Fruit fly (Drosophila melanogaster) whole organism, pupa: ENCODE results near the gene PTPMT1.

ENCODE experiments used
- CG10348 ChIP-seq: fragments of 200-800 bp; sonication (Bioruptor generic); IDR thresholded peaks from 2 replicates; pipeline ENCODE4 v1.3.6; 2022; ENCODE audit warnings: missing biosample characterization, missing genetic modification characterization
- CG12605 ChIP-seq: fragments of 200-800 bp; sonication (Bioruptor generic); IDR thresholded peaks from 2 replicates; pipeline ENCODE4 v1.3.6; 2022; ENCODE audit warnings: missing biosample characterization, missing genetic modification characterization
- CG13204 ChIP-seq: fragments of 200-800 bp; sonication (Bioruptor generic); optimal IDR thresholded peaks from 2 replicates; lab custom pipeline; 2018; ENCODE audit warnings: missing biosample characterization, mild to moderate bottlenecking, missing genetic modification characterization, moderate library complexity
- CG14655 ChIP-seq: fragments of 200-800 bp; sonication (Bioruptor generic); optimal IDR thresholded peaks from 3 replicates; lab custom pipeline; 2017; ENCODE audit warnings: mild to moderate bottlenecking, missing biosample characterization, missing genetic modification reagents, missing genetic modification characterization
- CG15710 ChIP-seq: fragments of 200-800 bp; sonication (Bioruptor generic); optimal IDR thresholded peaks from 2 replicates; lab custom pipeline; 2018; ENCODE audit warnings: missing biosample characterization, mild to moderate bottlenecking, missing genetic modification characterization, moderate library complexity
- CG17806 ChIP-seq: fragments of 200-800 bp; sonication (Bioruptor generic); optimal IDR thresholded peaks from 2 replicates; lab custom pipeline; 2018; ENCODE audit warnings: missing biosample characterization, mild to moderate bottlenecking, missing genetic modification characterization, moderate library complexity
- CG32121 ChIP-seq: fragments of 200-800 bp; sonication (Bioruptor generic); IDR thresholded peaks from 2 replicates; pipeline ENCODE4 v1.3.6; 2022; ENCODE audit warnings: missing biosample characterization, missing genetic modification characterization
- CG34367 ChIP-seq: fragments of 200-800 bp; sonication (Bioruptor generic); optimal IDR thresholded peaks from 2 replicates; lab custom pipeline; 2018; ENCODE audit warnings: missing biosample characterization, mild to moderate bottlenecking, missing genetic modification characterization
- CG4496 ChIP-seq: fragments of 200-800 bp; sonication (Bioruptor generic); IDR thresholded peaks from 3 replicates; pipeline ENCODE4 v1.3.6; 2022; ENCODE audit warnings: missing biosample characterization, missing genetic modification characterization
- CG8159 ChIP-seq: fragments of 200-800 bp; sonication (Bioruptor generic); optimal IDR thresholded peaks from 3 replicates; lab custom pipeline; 2018; ENCODE audit warnings: missing biosample characterization, mild to moderate bottlenecking, missing genetic modification characterization, moderate library complexity
- CG8301 ChIP-seq: fragments of 200-800 bp; sonication (Bioruptor generic); optimal IDR thresholded peaks from 2 replicates; lab custom pipeline; 2018; ENCODE audit warnings: missing biosample characterization, mild to moderate bottlenecking, missing genetic modification characterization
- CG9948 ChIP-seq: fragments of 200-800 bp; sonication (Bioruptor generic); optimal IDR thresholded peaks from 2 replicates; lab custom pipeline; 2018; ENCODE audit warnings: missing biosample characterization, mild to moderate bottlenecking, missing genetic modification characterization, moderate library complexity
- D1 ChIP-seq: fragments of 200-800 bp; sonication (Bioruptor generic); optimal IDR thresholded peaks from 2 replicates; lab custom pipeline; 2018; ENCODE audit warnings: missing biosample characterization, mild to moderate bottlenecking, missing genetic modification characterization, moderate library complexity
- EcR ChIP-seq: fragments of 200-800 bp; sonication (Bioruptor generic); optimal IDR thresholded peaks from 3 replicates; lab custom pipeline; 2019; ENCODE audit warnings: missing biosample characterization, missing genetic modification characterization, mild to moderate bottlenecking, moderate library complexity, missing genetic modification reagents
- Ets98B ChIP-seq: fragments of 200-800 bp; sonication (Bioruptor generic); IDR thresholded peaks from 2 replicates; pipeline ENCODE4 v1.3.6; 2022; ENCODE audit warnings: missing biosample characterization, missing genetic modification characterization
- Pif1A ChIP-seq: fragments of 200-800 bp; sonication (Bioruptor generic); optimal IDR thresholded peaks from 3 replicates; lab custom pipeline; 2016; ENCODE audit warnings: missing biosample characterization, missing genetic modification characterization
- Pif1B ChIP-seq: fragments of 200-800 bp; sonication (Bioruptor generic); optimal IDR thresholded peaks from 3 replicates; lab custom pipeline; 2016; ENCODE audit warnings: missing biosample characterization, missing genetic modification characterization
- Snoo ChIP-seq: fragments of 200-800 bp; sonication (Bioruptor generic); optimal IDR thresholded peaks from 3 replicates; lab custom pipeline; 2017; ENCODE audit warnings: missing biosample characterization, mild to moderate bottlenecking, missing genetic modification characterization, inconsistent platforms
- fd96Ca ChIP-seq: fragments of 200-800 bp; sonication (Bioruptor generic); IDR thresholded peaks from 3 replicates; pipeline ENCODE4 v1.3.6; 2022; ENCODE audit warnings: missing biosample characterization, missing genetic modification characterization
- gl ChIP-seq: fragments of 200-800 bp; sonication (Bioruptor generic); optimal IDR thresholded peaks from 2 replicates; lab custom pipeline; 2018; ENCODE audit warnings: missing biosample characterization, mild to moderate bottlenecking, missing genetic modification characterization
- rn ChIP-seq: fragments of 200-800 bp; sonication (Bioruptor generic); IDR thresholded peaks from 2 replicates; pipeline ENCODE4 v1.3.6; 2022; ENCODE audit warnings: missing biosample characterization, missing genetic modification characterization

Gene PTPMT1

dm6 chr3R:23784925-23785680, 27.0 kb downstream of the PTPMT1 start:
- TF ChIP-seq CG17806 (tag; lab: Kevin White, UChicago), result no peak
- no peak for TF ChIP-seq Ets98B (GFP tag; lab: Robert Waterston, UW)
- peak; percentile 47 for TF ChIP-seq EcR (GFP tag; lab: Kevin White, UChicago)
- TF ChIP-seq Snoo, result no peak
- peak; percentile 44 for TF ChIP-seq CG13204 (GFP tag; lab: Kevin White, UChicago)
- no peak for TF ChIP-seq CG12605 (GFP tag; lab: Robert Waterston, UW)
- TF ChIP-seq D1 (tag; lab: Kevin White, UChicago), result no peak
- TF ChIP-seq CG34367 (tag; lab: Kevin White, UChicago), result no peak
- TF ChIP-seq Pif1A (GFP tag; lab: Kevin White, UChicago), result no peak
- TF ChIP-seq fd96Ca (GFP tag; lab: Robert Waterston, UW), result no peak
- TF ChIP-seq CG10348 (GFP tag; lab: Robert Waterston, UW), result no peak
- TF ChIP-seq gl (tag; lab: Kevin White, UChicago), result peak; percentile 68
- no peak for TF ChIP-seq CG15710
- no peak for TF ChIP-seq rn (GFP tag; lab: Robert Waterston, UW)
- TF ChIP-seq CG8301 (tag; lab: Kevin White, UChicago), result no peak
- no peak for TF ChIP-seq CG9948 (tag; lab: Kevin White, UChicago)
- TF ChIP-seq Pif1B, result no peak
- no peak for TF ChIP-seq CG4496 (GFP tag; lab: Robert Waterston, UW)
- no peak for TF ChIP-seq CG8159 (tag; lab: Kevin White, UChicago)

- TF ChIP-seq Snoo (no peak), CG15710 (peak; percentile 51), CG4496 (GFP tag; lab: Robert Waterston, UW) (peak; percentile 88), CG10348 (GFP tag; lab: Robert Waterston, UW) (no peak), Pif1A (GFP tag; lab: Kevin White, UChicago) (peak; percentile 38), D1 (tag; lab: Kevin White, UChicago) (peak; percentile 50), CG8159 (tag; lab: Kevin White, UChicago) (peak; percentile 62), gl (tag; lab: Kevin White, UChicago) (peak; percentile 69), CG13204 (GFP tag; lab: Kevin White, UChicago) (no peak), rn (GFP tag; lab: Robert Waterston, UW) (peak; percentile 71), CG12605 (GFP tag; lab: Robert Waterston, UW) (no peak; the same call in 1 of the 2 replicates), fd96Ca (GFP tag; lab: Robert Waterston, UW) (peak; percentile 71; the same call in 2 of the 3 replicates), EcR (GFP tag; lab: Kevin White, UChicago) (no peak), Ets98B (GFP tag; lab: Robert Waterston, UW) (peak; percentile 57), CG8301 (tag; lab: Kevin White, UChicago) (peak; percentile 20), CG34367 (tag; lab: Kevin White, UChicago) (peak; percentile 21), CG32121 (GFP tag; lab: Robert Waterston, UW) (peak; percentile 39; the same call in 1 of the 2 replicates), CG17806 (tag; lab: Kevin White, UChicago) (peak; percentile 33), Pif1B (peak; percentile 78), CG9948 (tag; lab: Kevin White, UChicago) (peak; percentile 63), CG14655 (GFP tag; lab: Kevin White, UChicago) (peak; percentile 77)
- TF ChIP-seq, all 21 proteins: peak for 16
These were observed 28.9 kb downstream of the PTPMT1 start for dm6 chr3R:23786768-23787631.

dm6 chr3R:23787632-23787960, 29.5 kb downstream of the PTPMT1 start:
- TF ChIP-seq EcR (GFP tag; lab: Kevin White, UChicago) (peak; percentile 85), Pif1B (no peak)

DNA sequence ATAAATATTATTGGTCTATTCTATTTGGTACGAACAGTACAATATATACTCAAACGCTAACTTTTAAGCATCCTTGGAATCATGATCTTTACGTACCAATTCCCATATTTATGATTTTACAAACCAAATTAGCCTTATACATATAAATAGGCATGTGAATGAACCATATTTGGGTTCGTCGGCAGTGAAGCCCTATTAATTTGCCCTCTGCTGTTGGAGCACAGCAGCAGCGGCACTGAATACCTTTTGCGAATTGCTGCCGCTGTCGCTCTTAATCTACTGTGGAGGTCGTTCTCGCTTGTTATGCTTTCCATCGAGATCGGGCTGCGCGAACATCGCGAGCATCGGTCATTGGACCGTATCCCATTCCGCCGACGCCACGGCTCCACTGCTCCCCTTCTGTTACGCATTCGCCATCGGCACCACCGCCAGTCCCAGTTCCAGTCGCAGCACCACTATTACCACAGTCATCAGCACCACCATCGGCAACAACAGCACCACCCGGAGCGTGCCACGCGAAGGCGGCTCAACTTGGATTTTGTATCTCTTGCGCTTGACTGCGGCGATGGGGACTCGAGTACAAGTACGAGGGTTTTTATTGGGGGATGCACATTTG, 30.4 kb downstream of the PTPMT1 start:
- peak; percentile 60 for TF ChIP-seq Snoo
- peak; percentile 98 for TF ChIP-seq EcR (GFP tag; lab: Kevin White, UChicago)
- peak; percentile 62 for TF ChIP-seq CG32121 (GFP tag; lab: Robert Waterston, UW)
- peak; percentile 83 for TF ChIP-seq CG8159 (tag; lab: Kevin White, UChicago)
- TF ChIP-seq CG8301 (tag; lab: Kevin White, UChicago), result peak; percentile 80
- peak; percentile 80 for TF ChIP-seq CG9948 (tag; lab: Kevin White, UChicago)
- peak; percentile 64; the same call in 2 of the 3 replicates for TF ChIP-seq fd96Ca (GFP tag; lab: Robert Waterston, UW)
- TF ChIP-seq gl (tag; lab: Kevin White, UChicago), result peak; percentile 37
- no peak for TF ChIP-seq CG10348 (GFP tag; lab: Robert Waterston, UW)
- peak; percentile 43 for TF ChIP-seq Ets98B (GFP tag; lab: Robert Waterston, UW)
- peak; percentile 74 for TF ChIP-seq Pif1B
- TF ChIP-seq rn (GFP tag; lab: Robert Waterston, UW), result no peak
- peak; percentile 97 for TF ChIP-seq CG13204 (GFP tag; lab: Kevin White, UChicago)
- peak; percentile 79 for TF ChIP-seq CG17806 (tag; lab: Kevin White, UChicago)
- TF ChIP-seq Pif1A (GFP tag; lab: Kevin White, UChicago), result peak; percentile 67
- peak; percentile 67 for TF ChIP-seq CG34367 (tag; lab: Kevin White, UChicago)
- peak; percentile 50 for TF ChIP-seq D1 (tag; lab: Kevin White, UChicago)
- TF ChIP-seq CG14655 (GFP tag; lab: Kevin White, UChicago), result peak; percentile 82
- peak; percentile 41; the same call in 2 of the 3 replicates for TF ChIP-seq CG4496 (GFP tag; lab: Robert Waterston, UW)
- peak; percentile 48; the same call in 1 of the 2 replicates for TF ChIP-seq CG12605 (GFP tag; lab: Robert Waterston, UW)
- peak; percentile 77 for TF ChIP-seq CG15710
